Worm (Caenorhabditis elegans): ENCODE results near the gene cisd-3.1.

Gene cisd-3.1

DNA sequence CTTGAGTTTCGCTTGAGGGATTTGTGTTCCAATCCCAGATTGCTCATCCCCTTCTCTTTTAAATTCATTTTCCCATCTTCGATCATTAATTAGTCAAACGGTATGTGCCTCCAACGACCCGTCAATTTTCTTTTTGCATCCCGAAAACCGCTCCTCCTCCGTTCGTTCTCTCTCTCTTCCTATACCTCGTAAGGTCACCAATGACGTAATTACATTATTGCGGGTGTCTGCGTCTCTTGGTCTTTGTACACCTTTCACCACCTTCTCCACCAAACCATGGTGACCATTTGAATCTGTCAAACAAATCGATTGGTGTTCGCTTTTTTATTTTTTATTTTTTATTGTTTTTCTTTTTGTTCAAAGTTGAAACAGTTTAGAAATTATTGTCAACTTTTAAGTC, 27.5 kb upstream of the cisd-3.1 start:
- TF ChIP-seq ztf-26 (tag; optimal IDR thresholded peaks at IDR 0.05) (no peak), rec-8 (tag; optimal IDR thresholded peaks at IDR 0.05) (no peak), sdz-38 (tag; optimal IDR thresholded peaks at IDR 0.05) (no peak), B0019.2 (GFP tag; conservative IDR thresholded peaks at IDR 0.05) (no peak), mel-28 (tag; optimal IDR thresholded peaks at IDR 0.05; ENCODE audit: borderline replicate concordance) (no peak), ceh-58 (GFP tag; IDR thresholded peaks at IDR 0.05) (no peak), attf-6 (GFP tag; IDR thresholded peaks at IDR 0.05) (no peak)

DNA sequence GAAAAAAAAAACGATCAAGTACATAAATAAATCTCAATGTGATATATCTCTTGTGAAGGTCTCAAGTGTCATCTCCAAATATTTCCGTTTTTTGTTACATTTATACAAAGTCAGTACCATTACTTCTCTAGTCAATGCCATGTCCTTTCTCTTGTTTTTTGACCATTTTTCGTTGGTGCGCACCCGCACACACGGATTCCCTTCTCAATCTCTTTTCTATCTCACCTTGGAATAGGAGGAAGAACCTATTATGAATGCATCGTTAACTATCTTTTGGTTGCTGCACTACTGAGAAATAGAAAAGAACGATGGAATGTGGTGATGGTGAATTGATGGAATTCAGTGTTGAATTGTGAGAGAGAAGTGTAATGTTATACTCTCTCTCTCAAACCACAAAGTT, 24.9 kb upstream of the cisd-3.1 start:
- no peak for TF ChIP-seq lag-1 (GFP tag; IDR thresholded peaks at IDR 0.05)
- no peak for TF ChIP-seq fkh-3 (tag; optimal IDR thresholded peaks at IDR 0.05)
- no peak for TF ChIP-seq F52B5.7 (tag; optimal IDR thresholded peaks at IDR 0.05)
- TF ChIP-seq aptf-2 (GFP tag; conservative IDR thresholded peaks at IDR 0.05), result no peak
- no peak for TF ChIP-seq nhr-179 (tag; optimal IDR thresholded peaks at IDR 0.05)
- TF ChIP-seq atf-7 (tag; optimal IDR thresholded peaks at IDR 0.05), result no peak
- TF ChIP-seq tbx-9 (tag; optimal IDR thresholded peaks at IDR 0.05; ENCODE audit: borderline replicate concordance), result no peak
- TF ChIP-seq madf-6 (GFP tag; IDR thresholded peaks at IDR 0.05), result no peak
- no peak for TF ChIP-seq madf-8 (GFP tag; conservative IDR thresholded peaks at IDR 0.05)
- TF ChIP-seq ztf-26 (tag; optimal IDR thresholded peaks at IDR 0.05), result no peak
- no peak for TF ChIP-seq hlh-12 (tag; optimal IDR thresholded peaks at IDR 0.05)
- no peak for TF ChIP-seq ceh-79 (tag; optimal IDR thresholded peaks at IDR 0.05)
- TF ChIP-seq nhr-90 (tag; optimal IDR thresholded peaks at IDR 0.05), result no peak
- no peak for TF ChIP-seq lin-35 (GFP tag; optimal IDR thresholded peaks at IDR 0.05)

ce11 chrIII:4519410-4519809, 23.3 kb upstream of the cisd-3.1 start:
- TF ChIP-seq snpc-3.4 (tag; optimal IDR thresholded peaks at IDR 0.05), result no peak
- TF ChIP-seq ztf-28 (GFP tag; IDR thresholded peaks at IDR 0.05), result no peak
- no peak for TF ChIP-seq F49E8.2 (tag; optimal IDR thresholded peaks at IDR 0.05; ENCODE audit: insufficient read depth)
- no peak for TF ChIP-seq C17E4.6 (GFP tag; IDR thresholded peaks at IDR 0.05)
- no peak for TF ChIP-seq F23B12.7 (tag; optimal IDR thresholded peaks at IDR 0.05; ENCODE audit: insufficient read depth)
- TF ChIP-seq egrh-3 (GFP tag; IDR thresholded peaks at IDR 0.05), result no peak
- no peak for TF ChIP-seq mes-4 (tag; optimal IDR thresholded peaks at IDR 0.05)
- no peak for TF ChIP-seq ztf-3 (GFP tag; optimal IDR thresholded peaks at IDR 0.05)
- no peak for TF ChIP-seq dpl-1 (GFP tag; optimal IDR thresholded peaks at IDR 0.05)
- TF ChIP-seq dpff-1 (tag; optimal IDR thresholded peaks at IDR 0.05), result no peak
- TF ChIP-seq Y79H2A.3 (GFP tag; conservative IDR thresholded peaks at IDR 0.05), result no peak
- TF ChIP-seq lir-1 (GFP tag; conservative IDR thresholded peaks at IDR 0.05), result no peak
- TF ChIP-seq nhr-27 (tag; optimal IDR thresholded peaks at IDR 0.05), result no peak
- no peak for TF ChIP-seq F39B2.1 (GFP tag; IDR thresholded peaks at IDR 0.05)
- no peak for TF ChIP-seq attf-3 (GFP tag; conservative IDR thresholded peaks at IDR 0.05)
- TF ChIP-seq Y56A3A.18 (GFP tag; IDR thresholded peaks at IDR 0.05), result no peak
- TF ChIP-seq egl-18 (GFP tag; IDR thresholded peaks at IDR 0.05), result no peak
- no peak for TF ChIP-seq snpc-1.3 (tag; optimal IDR thresholded peaks at IDR 0.05; ENCODE audit: insufficient read depth)
